Worm (Caenorhabditis elegans): ENCODE results near the gene nhr-257.
A peak's percentile ranks its signal among the peaks of the same experiment; 100 is the strongest.

nhr-257 gene

ce11 chrII:3852654-3853053, at the start of gene nhr-257:
Gene nhr-257, plus strand, starts transcription at chrII:3852954.
- no peak for TF ChIP-seq nhr-237 (tag; optimal IDR thresholded peaks at IDR 0.05)

ce11 chrII:3803219-3803618, 49.5 kb upstream of the nhr-257 start, which contains the start of gene ins-32:
Gene ins-32, minus strand, starts transcription at chrII:3803319.
- TF ChIP-seq alr-1 (tag; optimal IDR thresholded peaks at IDR 0.05) (no peak), nhr-6 (tag; optimal IDR thresholded peaks at IDR 0.05) (no peak), nhr-11 (tag; optimal IDR thresholded peaks at IDR 0.05) (no peak), sma-9 (GFP tag; optimal IDR thresholded peaks at IDR 0.05) (no peak), sma-9 (tag; optimal IDR thresholded peaks at IDR 0.05) (no peak), elt-1 (tag; optimal IDR thresholded peaks at IDR 0.05) (no peak), lin-11 (tag; optimal IDR thresholded peaks at IDR 0.05) (no peak), nhr-21 (tag; optimal IDR thresholded peaks at IDR 0.05) (no peak)

ce11 chrII:3805518-3805917, 47.2 kb upstream of the nhr-257 start:
- TF ChIP-seq lin-11 (tag; optimal IDR thresholded peaks at IDR 0.05), result no peak

ce11 chrII:3806964-3807363, 45.8 kb upstream of the nhr-257 start, which contains the start of gene F54D10.4:
Gene F54D10.4, minus strand, starts transcription at chrII:3807064.
- TF ChIP-seq fos-1 (tag; optimal IDR thresholded peaks at IDR 0.05) (no peak), peb-1 (tag; optimal IDR thresholded peaks at IDR 0.05) (no peak), sma-3 (GFP tag; optimal IDR thresholded peaks at IDR 0.05) (no peak), unc-62 (GFP tag; optimal IDR thresholded peaks at IDR 0.05) (no peak), egl-27 (tag; optimal IDR thresholded peaks at IDR 0.05) (no peak), skn-1 (tag; optimal IDR thresholded peaks at IDR 0.05) (no peak), nhr-10 (tag; optimal IDR thresholded peaks at IDR 0.05) (no peak), blmp-1 (tag; optimal IDR thresholded peaks at IDR 0.05; ENCODE audit: insufficient read depth) (no peak), aly-2 (tag; optimal IDR thresholded peaks at IDR 0.05) (no peak), ztf-11 (tag; optimal IDR thresholded peaks at IDR 0.05) (no peak), C34F6.9 (tag; optimal IDR thresholded peaks at IDR 0.05) (no peak), Y55F3AM.14 (GFP tag; optimal IDR thresholded peaks at IDR 0.05) (no peak), zag-1 (tag; optimal IDR thresholded peaks at IDR 0.05) (no peak), gmeb-1 (tag; optimal IDR thresholded peaks at IDR 0.05) (no peak), crh-2 (tag; optimal IDR thresholded peaks at IDR 0.05) (no peak), nhr-25 (tag; optimal IDR thresholded peaks at IDR 0.05) (no peak), R02D3.7 (tag; optimal IDR thresholded peaks at IDR 0.05) (no peak), sma-9 (GFP tag; optimal IDR thresholded peaks at IDR 0.05) (no peak), sma-9 (tag; optimal IDR thresholded peaks at IDR 0.05) (no peak)

- TF ChIP-seq nhr-21 (tag; optimal IDR thresholded peaks at IDR 0.05) (no peak), ceh-16 (tag; optimal IDR thresholded peaks at IDR 0.05) (peak; percentile 1), nhr-6 (tag; optimal IDR thresholded peaks at IDR 0.05) (no peak), unc-55 (GFP tag; optimal IDR thresholded peaks at IDR 0.05) (peak; percentile 87), nhr-11 (tag; optimal IDR thresholded peaks at IDR 0.05) (no peak), zag-1 (tag; optimal IDR thresholded peaks at IDR 0.05) (peak; percentile 9), dmd-4 (tag; optimal IDR thresholded peaks at IDR 0.05) (no peak), elt-3 (tag; optimal IDR thresholded peaks at IDR 0.05) (no peak), nhr-237 (tag; optimal IDR thresholded peaks at IDR 0.05) (peak; percentile 22), Y55F3AM.14 (GFP tag; optimal IDR thresholded peaks at IDR 0.05) (no peak), snpc-4 (tag; optimal IDR thresholded peaks at IDR 0.05) (peak; percentile 38), lin-13 (GFP tag; optimal IDR thresholded peaks at IDR 0.05) (peak; percentile 84), unc-39 (tag; optimal IDR thresholded peaks at IDR 0.05) (no peak), mdl-1 (tag; optimal IDR thresholded peaks at IDR 0.05) (no peak), ztf-11 (tag; optimal IDR thresholded peaks at IDR 0.05) (no peak), gmeb-1 (tag; optimal IDR thresholded peaks at IDR 0.05) (peak; percentile 95), lin-39 (tag; optimal IDR thresholded peaks at IDR 0.05) (no peak), ceh-82 (tag; optimal IDR thresholded peaks at IDR 0.05) (no peak), unc-62 (GFP tag; optimal IDR thresholded peaks at IDR 0.05) (no peak), nhr-25 (tag; optimal IDR thresholded peaks at IDR 0.05) (no peak), nhr-23 (tag; optimal IDR thresholded peaks at IDR 0.05) (no peak), sma-3 (GFP tag; optimal IDR thresholded peaks at IDR 0.05) (peak; percentile 82), F13H6.1 (tag; optimal IDR thresholded peaks at IDR 0.05) (peak; percentile 75), ZK546.5 (tag; optimal IDR thresholded peaks at IDR 0.05) (peak; percentile 41), egl-27 (tag; optimal IDR thresholded peaks at IDR 0.05) (no peak), nhr-12 (tag; optimal IDR thresholded peaks at IDR 0.05) (no peak), lsy-2 (tag; optimal IDR thresholded peaks at IDR 0.05) (peak; percentile 69 to 88), ama-1 (optimal IDR thresholded peaks at IDR 0.05) (no peak), nhr-10 (tag; optimal IDR thresholded peaks at IDR 0.05) (peak; percentile 4), R02D3.7 (tag; optimal IDR thresholded peaks at IDR 0.05) (peak; percentile 95), crh-2 (tag; optimal IDR thresholded peaks at IDR 0.05) (peak; percentile 83), peb-1 (tag; optimal IDR thresholded peaks at IDR 0.05) (no peak), C34F6.9 (tag; optimal IDR thresholded peaks at IDR 0.05) (peak; percentile 67), nhr-129 (tag; optimal IDR thresholded peaks at IDR 0.05) (peak; percentile 65), sma-9 (GFP tag; optimal IDR thresholded peaks at IDR 0.05) (peak; percentile 84), sma-9 (tag; optimal IDR thresholded peaks at IDR 0.05) (no peak), aly-2 (tag; optimal IDR thresholded peaks at IDR 0.05) (no peak), sem-4 (tag; optimal IDR thresholded peaks at IDR 0.05) (peak; percentile 74)
Observed at ce11 chrII:3808104-3808503, 44.6 kb upstream of the nhr-257 start, which contains the start of gene F54D10.5. Gene F54D10.5, minus strand, starts transcription at chrII:3808177.

All from whole organism, L2 larva.